Fruit fly (Drosophila melanogaster) whole organism: ENCODE measurements around the gene Rad9.

Source experiments
- CG8478 ChIP-seq: fragments of >200 bp; optimal IDR thresholded peaks from 2 replicates; lab custom pipeline; 2018; ENCODE audit warnings: inconsistent platforms
- Dll ChIP-seq: fragments of >200 bp; optimal IDR thresholded peaks from 2 replicates; lab custom pipeline; 2017
- EcR ChIP-seq, 2 experiments: fragments of >200 bp; optimal IDR thresholded peaks; 2 replicates each; lab custom pipeline; 2017; ENCODE audit warnings: missing biosample characterization in 2 of 2, missing genetic modification characterization in 2 of 2, missing genetic modification reagents in 2 of 2
- pan ChIP-seq: fragments of >200 bp; optimal IDR thresholded peaks from 2 replicates; lab custom pipeline; 2017
- psq ChIP-seq: fragments of >200 bp; optimal IDR thresholded peaks from 2 replicates; lab custom pipeline; 2017
- usp ChIP-seq: fragments of >200 bp; optimal IDR thresholded peaks from 2 replicates; lab custom pipeline; 2017; ENCODE audit warnings: missing biosample characterization, missing genetic modification characterization, mixed read lengths

dm6 chr3L:18860467-18860866, 11.9 kb downstream of the Rad9 start:
- no peak for TF ChIP-seq pan (lab: Kevin White, UChicago)
- TF ChIP-seq psq (lab: Kevin White, UChicago): no peak
- no peak for TF ChIP-seq CG8478 (lab: Kevin White, UChicago)
- TF ChIP-seq Dll (lab: Kevin White, UChicago): no peak
- TF ChIP-seq usp (GFP tag; lab: Kevin White, UChicago): no peak
- no peak for TF ChIP-seq EcR (GFP tag; optimal IDR thresholded peaks at IDR 0.05; lab: Kevin White, UChicago)
